Fruit fly (Drosophila melanogaster) whole organism, adult: ENCODE data around the gene Trm1.
A peak's percentile ranks its signal among the peaks of the same experiment; 100 is the strongest.

Experiments used
- CG11617 ChIP-seq: fragments of 200-800 bp; sonication (Bioruptor generic); optimal IDR thresholded peaks from 2 replicates; lab custom pipeline; 2017; ENCODE audit warnings: mild to moderate bottlenecking, missing biosample characterization, missing genetic modification reagents, missing genetic modification characterization
- CG12768 ChIP-seq: fragments of 200-800 bp; sonication (Bioruptor generic); optimal IDR thresholded peaks from 2 replicates; lab custom pipeline; 2017; ENCODE audit warnings: missing biosample characterization, missing genetic modification characterization, mild to moderate bottlenecking, moderate library complexity, missing genetic modification reagents
- CG14711 ChIP-seq: fragments of 200-800 bp; sonication (Bioruptor generic); optimal IDR thresholded peaks from 2 replicates; lab custom pipeline; 2018; ENCODE audit warnings: missing biosample characterization, mild to moderate bottlenecking, missing genetic modification characterization, moderate library complexity
- CG1620 ChIP-seq: fragments of 200-800 bp; sonication (Bioruptor generic); optimal IDR thresholded peaks from 2 replicates; lab custom pipeline; 2016; ENCODE audit warnings: missing biosample characterization, missing genetic modification characterization
- CG33017 ChIP-seq: fragments of 200-800 bp; sonication (Bioruptor generic); optimal IDR thresholded peaks from 2 replicates; lab custom pipeline; 2018; ENCODE audit warnings: missing biosample characterization, mild to moderate bottlenecking, missing genetic modification characterization, moderate library complexity
- CG5204 ChIP-seq: fragments of 200-800 bp; sonication (Bioruptor generic); optimal IDR thresholded peaks from 2 replicates; lab custom pipeline; 2016; ENCODE audit warnings: missing biosample characterization, missing genetic modification characterization
- CG7045 ChIP-seq: fragments of 200-800 bp; sonication (Bioruptor generic); optimal IDR thresholded peaks from 2 replicates; lab custom pipeline; 2017; ENCODE audit warnings: missing biosample characterization, mild to moderate bottlenecking, missing genetic modification characterization
- CG7101 ChIP-seq: fragments of 200-800 bp; sonication (Bioruptor generic); optimal IDR thresholded peaks from 2 replicates; lab custom pipeline; 2018; ENCODE audit warnings: missing biosample characterization, mild to moderate bottlenecking, missing genetic modification characterization, moderate library complexity
- Clk ChIP-seq: fragments of 200-800 bp; sonication (Bioruptor generic); optimal IDR thresholded peaks from 2 replicates; lab custom pipeline; 2017; ENCODE audit warnings: missing biosample characterization, missing genetic modification characterization
- Crg-1 ChIP-seq: fragments of 200-800 bp; sonication (Bioruptor generic); optimal IDR thresholded peaks from 2 replicates; lab custom pipeline; 2016; ENCODE audit warnings: missing biosample characterization, missing genetic modification characterization
- Hr96 ChIP-seq: fragments of 200-800 bp; sonication (Bioruptor generic); optimal IDR thresholded peaks from 2 replicates; lab custom pipeline; 2016; ENCODE audit warnings: missing biosample characterization, missing genetic modification characterization
- Mnt ChIP-seq: fragments of 200-800 bp; sonication (Bioruptor generic); optimal IDR thresholded peaks from 2 replicates; lab custom pipeline; 2016; ENCODE audit warnings: missing biosample characterization, mild to moderate bottlenecking, missing genetic modification characterization
- bab1 ChIP-seq: fragments of 200-800 bp; sonication (Bioruptor generic); optimal IDR thresholded peaks from 3 replicates; lab custom pipeline; 2019; ENCODE audit warnings: missing biosample characterization, mild to moderate bottlenecking, missing genetic modification characterization, moderate library complexity
- cic ChIP-seq: fragments of 200-800 bp; sonication (Bioruptor generic); optimal IDR thresholded peaks from 2 replicates; lab custom pipeline; 2017; ENCODE audit warnings: missing biosample characterization, mild to moderate bottlenecking, missing genetic modification characterization, moderate library complexity
- cnc ChIP-seq, 2 experiments: fragments of >200 bp; optimal IDR thresholded peaks; 2 replicates each; lab custom pipeline; 2017
- kay ChIP-seq: fragments of 200-800 bp; sonication (Bioruptor generic); peaks from one replicate; lab custom pipeline; 2016; ENCODE audit warnings: missing biosample characterization, missing genetic modification characterization, borderline replicate concordance
- ovo ChIP-seq: fragments of 200-800 bp; sonication (Bioruptor generic); optimal IDR thresholded peaks from 2 replicates; lab custom pipeline; 2016; ENCODE audit warnings: missing biosample characterization, missing genetic modification characterization
- pad ChIP-seq: fragments of 200-800 bp; sonication (Bioruptor generic); optimal IDR thresholded peaks from 3 replicates; lab custom pipeline; 2017; ENCODE audit warnings: missing biosample characterization, missing genetic modification characterization, mild to moderate bottlenecking, moderate library complexity, missing genetic modification reagents
- tj ChIP-seq: fragments of 200-800 bp; sonication (Bioruptor generic); optimal IDR thresholded peaks from 3 replicates; lab custom pipeline; 2017; ENCODE audit warnings: missing biosample characterization, mild to moderate bottlenecking, missing genetic modification characterization, moderate library complexity
- toe ChIP-seq: fragments of 200-800 bp; sonication (Bioruptor generic); optimal IDR thresholded peaks from 2 replicates; lab custom pipeline; 2016; ENCODE audit warnings: missing biosample characterization, missing genetic modification characterization

The Trm1 gene

DNA sequence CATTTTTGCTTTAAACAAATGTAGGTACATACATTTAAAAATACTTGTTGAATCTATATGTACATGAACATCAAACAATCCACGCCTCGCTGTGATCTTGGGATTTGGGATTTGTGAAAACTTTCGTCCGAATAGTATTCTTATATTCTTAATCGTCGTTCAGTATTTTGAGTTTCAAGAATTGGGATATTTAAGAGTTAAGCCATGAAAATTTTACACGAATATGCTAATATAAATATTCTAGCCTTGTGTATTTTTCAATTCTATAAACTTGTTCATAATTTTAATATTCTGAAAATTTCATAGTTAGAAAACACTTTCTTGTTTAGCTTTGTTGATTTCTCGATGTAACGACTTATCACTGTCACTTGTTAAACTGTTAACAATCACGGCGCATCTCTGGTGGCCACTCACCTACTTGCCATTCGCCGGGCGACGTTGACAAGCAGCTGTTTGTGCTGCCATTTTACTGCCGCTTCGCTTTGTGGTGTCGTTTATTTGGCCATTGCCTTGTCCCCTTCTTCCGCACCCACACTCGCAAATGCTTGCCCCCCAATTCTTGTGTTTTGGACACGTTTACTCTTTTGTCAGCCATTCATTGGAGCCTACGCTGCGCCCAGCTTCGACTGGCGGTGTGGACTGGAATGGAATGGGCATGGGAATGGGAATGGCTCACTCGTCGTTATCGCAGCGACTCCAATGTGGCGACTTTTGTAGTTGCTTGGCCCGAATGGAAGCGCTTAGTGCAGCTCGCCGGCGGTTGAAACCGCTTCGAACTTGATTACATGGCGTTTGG is 8.3 kb downstream of the Trm1 start:
- no peak for TF ChIP-seq cic
- TF ChIP-seq CG1620 (GFP tag; lab: Kevin White, UChicago): peak; percentile 23
- TF ChIP-seq CG12768 (GFP tag; lab: Kevin White, UChicago): peak; percentile 64
- peak; percentile 10 for TF ChIP-seq toe (GFP tag; lab: Kevin White, UChicago)
- no peak for TF ChIP-seq CG7045 (GFP tag; lab: Kevin White, UChicago)
- TF ChIP-seq bab1 (GFP tag; lab: Kevin White, UChicago): peak; percentile 16

DNA sequence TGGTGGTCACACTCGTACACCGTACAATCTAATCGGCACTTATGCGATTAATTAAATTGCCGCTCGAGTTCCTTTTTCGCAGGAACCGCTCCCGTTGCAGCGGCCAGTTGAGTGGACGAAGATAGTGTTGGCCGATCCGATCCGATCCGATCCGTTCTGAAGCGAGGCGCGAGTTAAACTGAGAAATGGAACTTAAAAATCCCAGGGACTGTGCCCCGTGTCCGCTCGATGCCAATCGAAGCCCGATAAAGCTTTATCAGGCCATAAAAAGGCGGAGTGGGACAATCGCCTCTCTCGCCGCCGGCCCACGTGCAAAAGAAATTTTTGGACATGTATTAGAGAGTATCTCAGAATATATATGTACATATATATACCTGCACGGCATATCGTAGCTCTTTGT is 17.9 kb downstream of the Trm1 start, which contains the start of gene Oatp33Ea:
Gene Oatp33Ea (minus strand): TSS at position 182 of the 400 bp plus-strand sequence.
- TF ChIP-seq CG5204 (GFP tag; lab: Kevin White, UChicago): no peak
- no peak for TF ChIP-seq CG7045 (GFP tag; lab: Kevin White, UChicago)
- no peak for TF ChIP-seq CG14711 (tag; lab: Kevin White, UChicago)
- no peak for TF ChIP-seq CG1620 (GFP tag; lab: Kevin White, UChicago)
- no peak for TF ChIP-seq CG33017 (tag; lab: Kevin White, UChicago)
- peak; percentile 13 for TF ChIP-seq ovo (GFP tag; lab: Kevin White, UChicago)
- TF ChIP-seq bab1 (GFP tag; lab: Kevin White, UChicago): no peak
- TF ChIP-seq CG12768 (GFP tag; lab: Kevin White, UChicago): peak; percentile 1
- no peak for TF ChIP-seq pad
- TF ChIP-seq Mnt (GFP tag; lab: Kevin White, UChicago): peak; percentile 74
- TF ChIP-seq cic: peak; percentile 90

DNA sequence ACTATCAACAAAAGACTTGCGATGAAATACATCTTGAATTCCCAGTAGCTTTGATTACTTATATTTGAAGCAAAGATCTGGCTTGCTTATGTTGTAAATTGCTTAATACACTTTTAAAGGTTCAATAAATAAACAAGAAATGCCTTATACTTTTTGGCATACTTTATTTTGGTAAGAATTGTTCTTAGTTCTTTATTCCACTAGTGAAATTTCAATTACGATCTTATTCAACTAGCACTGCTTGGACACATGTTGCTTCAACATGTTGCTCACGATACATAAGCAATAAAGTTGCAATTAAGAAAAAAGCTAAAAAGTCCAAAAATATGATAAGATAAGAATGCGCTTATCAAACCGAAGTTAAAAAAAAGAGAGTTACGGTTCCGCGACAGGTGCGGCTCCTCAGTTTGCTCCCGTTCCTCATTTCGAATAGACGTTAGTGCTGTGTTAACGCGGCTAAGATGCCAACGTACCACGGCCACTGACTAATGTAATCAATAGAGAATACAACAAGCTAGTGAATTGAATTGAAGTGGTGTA is 20.3 kb downstream of the Trm1 start, which contains the start of the genes CG5421 and Oatp33Eb:
Gene CG5421 (minus strand): TSS at position 51 of the 540 bp plus-strand sequence.
Gene Oatp33Eb (plus strand): TSS at position 403 of the 540 bp plus-strand sequence.
- TF ChIP-seq CG11617 (GFP tag; lab: Kevin White, UChicago): peak; percentile 44
- TF ChIP-seq CG33017 (tag; lab: Kevin White, UChicago): peak; percentile 73
- TF ChIP-seq pad: no peak
- no peak for TF ChIP-seq CG7045 (GFP tag; lab: Kevin White, UChicago)
- no peak for TF ChIP-seq cnc (optimal IDR thresholded peaks at IDR 0.05; lab: Kevin White, UChicago)
- TF ChIP-seq CG7101 (tag; lab: Kevin White, UChicago): no peak
- TF ChIP-seq CG14711 (tag; lab: Kevin White, UChicago): no peak
- no peak for TF ChIP-seq bab1 (GFP tag; lab: Kevin White, UChicago)
- no peak for TF ChIP-seq ovo (GFP tag; lab: Kevin White, UChicago)
- no peak for TF ChIP-seq toe (GFP tag; lab: Kevin White, UChicago)
- TF ChIP-seq Mnt (GFP tag; lab: Kevin White, UChicago): peak; percentile 37
- peak; percentile 72 for TF ChIP-seq cic
- TF ChIP-seq kay: peak; percentile 5
- no peak for TF ChIP-seq CG5204 (GFP tag; lab: Kevin White, UChicago)
- TF ChIP-seq CG12768 (GFP tag; lab: Kevin White, UChicago): peak; percentile 22
- TF ChIP-seq Crg-1 (GFP tag; lab: Kevin White, UChicago): no peak
- no peak for TF ChIP-seq tj (GFP tag; lab: Kevin White, UChicago)
- TF ChIP-seq CG1620 (GFP tag; lab: Kevin White, UChicago): no peak
- no peak for TF ChIP-seq Clk
- TF ChIP-seq Hr96 (GFP tag; lab: Kevin White, UChicago): no peak

DNA sequence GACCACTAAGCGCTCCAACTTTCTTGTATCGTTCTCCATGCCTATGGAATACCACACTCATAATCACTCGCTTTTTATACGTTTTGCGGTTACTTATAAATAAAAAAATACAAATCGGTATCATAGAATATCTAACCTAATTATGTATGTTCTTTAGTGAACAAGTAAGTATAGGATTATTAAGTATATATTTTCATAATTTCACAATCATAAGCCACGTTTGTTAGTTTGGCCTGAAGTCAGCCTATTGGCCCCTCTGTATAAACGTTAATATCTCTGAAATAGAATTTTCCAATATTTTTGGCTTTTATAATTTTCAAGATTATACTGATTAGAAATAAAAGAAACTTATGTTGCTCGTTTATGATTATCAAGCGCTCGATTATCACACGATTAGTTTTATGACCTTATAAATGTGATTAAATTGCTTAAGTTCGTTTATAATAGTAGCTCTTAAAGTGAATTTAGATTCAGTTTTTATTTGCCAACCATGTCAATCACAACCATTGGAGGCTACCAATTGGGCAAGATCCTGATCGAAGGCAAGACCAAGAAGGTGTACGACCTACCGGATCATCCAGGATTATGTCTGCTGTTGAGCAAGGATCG is 25.5 kb downstream of the Trm1 start, which contains the start of gene CG5418:
Gene CG5418 (minus strand): TSS at position 51 of the 609 bp plus-strand sequence.
- TF ChIP-seq toe (GFP tag; lab: Kevin White, UChicago): no peak
- TF ChIP-seq CG12768 (GFP tag; lab: Kevin White, UChicago): no peak
- TF ChIP-seq bab1 (GFP tag; lab: Kevin White, UChicago): no peak
- TF ChIP-seq Clk: no peak
- TF ChIP-seq ovo (GFP tag; lab: Kevin White, UChicago): no peak
- TF ChIP-seq Crg-1 (GFP tag; lab: Kevin White, UChicago): no peak
- no peak for TF ChIP-seq Hr96 (GFP tag; lab: Kevin White, UChicago)
- no peak for TF ChIP-seq CG33017 (tag; lab: Kevin White, UChicago)
- TF ChIP-seq CG1620 (GFP tag; lab: Kevin White, UChicago): no peak
- no peak for TF ChIP-seq CG7045 (GFP tag; lab: Kevin White, UChicago)

DNA sequence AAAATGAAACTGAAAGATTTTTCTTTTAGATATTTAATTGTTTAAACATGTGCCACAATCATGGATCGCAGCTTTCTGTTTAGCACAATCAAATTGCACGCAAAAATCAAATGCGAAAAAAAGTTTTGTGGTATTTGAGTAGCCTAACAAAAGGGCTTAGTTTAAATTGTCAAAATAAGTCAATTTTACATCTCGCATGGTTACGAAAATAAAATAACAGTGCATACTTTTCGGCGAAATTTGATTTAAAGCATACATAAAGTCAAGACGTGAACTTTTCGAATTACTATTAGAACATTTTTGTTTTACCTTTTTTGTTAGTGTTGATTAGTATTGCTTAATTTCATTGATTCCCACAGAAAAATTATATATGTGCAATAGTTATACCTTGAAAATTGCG is 27.2 kb downstream of the Trm1 start:
- TF ChIP-seq CG12768 (GFP tag; lab: Kevin White, UChicago): no peak
- TF ChIP-seq bab1 (GFP tag; lab: Kevin White, UChicago): peak; percentile 16
- peak; percentile 52 for TF ChIP-seq cic

DNA sequence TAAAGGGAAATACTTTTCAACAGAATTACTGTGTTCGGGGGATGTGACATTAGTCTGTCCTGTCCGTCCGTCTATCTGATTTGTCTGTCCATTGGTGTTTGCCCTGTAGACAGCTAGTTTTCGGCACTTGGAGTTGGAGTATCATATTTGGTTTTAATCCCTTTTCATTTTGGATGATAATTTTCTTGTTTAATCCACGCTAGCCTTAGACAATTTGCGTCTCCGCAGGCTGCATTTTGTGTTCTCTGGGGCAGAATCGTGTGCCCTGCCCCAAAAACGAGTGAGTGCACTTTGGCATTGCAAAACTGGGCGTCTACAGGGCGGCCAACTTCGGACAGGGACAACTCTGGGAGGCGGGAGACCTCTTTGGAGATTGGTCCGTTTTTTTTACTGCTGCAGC is 27.9 kb downstream of the Trm1 start:
- TF ChIP-seq cic: no peak
- TF ChIP-seq kay: no peak
- no peak for TF ChIP-seq ovo (GFP tag; lab: Kevin White, UChicago)
- TF ChIP-seq Mnt (GFP tag; lab: Kevin White, UChicago): no peak
- no peak for TF ChIP-seq toe (GFP tag; lab: Kevin White, UChicago)
- TF ChIP-seq CG11617 (GFP tag; lab: Kevin White, UChicago): no peak
